Fruit fly (Drosophila melanogaster): ENCODE data around the gene CG7768.

CG7768 gene

dm6 chr3L:14177476-14178179 is 40.4 kb upstream of the CG7768 start (continued):
- TF ChIP-seq CG17568 (GFP tag; optimal IDR thresholded peaks at IDR 0.05), result no peak
- TF ChIP-seq sqz (GFP tag; optimal IDR thresholded peaks at IDR 0.05), result peak; percentile 39
- no peak for TF ChIP-seq CG15073 (GFP tag; optimal IDR thresholded peaks at IDR 0.05)
- no peak for TF ChIP-seq CG17186 (GFP tag; optimal IDR thresholded peaks at IDR 0.05)
- no peak for TF ChIP-seq CG1792 (GFP tag; optimal IDR thresholded peaks at IDR 0.05)
- TF ChIP-seq Myb (GFP tag; optimal IDR thresholded peaks at IDR 0.05), result no peak
- no peak for TF ChIP-seq CG12071 (GFP tag; optimal IDR thresholded peaks at IDR 0.05)
- TF ChIP-seq CG16779 (GFP tag; IDR thresholded peaks at IDR 0.05), result no peak
- TF ChIP-seq CG17361 (GFP tag; IDR thresholded peaks at IDR 0.05), result no peak
- no peak for TF ChIP-seq CG10565 (GFP tag; optimal IDR thresholded peaks at IDR 0.05)
- no peak for TF ChIP-seq Meics (GFP tag; optimal IDR thresholded peaks at IDR 0.05)
- no peak for TF ChIP-seq hkb (optimal IDR thresholded peaks at IDR 0.05)
- peak; percentile 51; the same call in 1 of the 2 replicates for TF ChIP-seq hkb (GFP tag; IDR thresholded peaks at IDR 0.05)
- no peak for TF ChIP-seq CG11560 (tag; IDR thresholded peaks at IDR 0.05)
- no peak for TF ChIP-seq CG6683 (GFP tag; optimal IDR thresholded peaks at IDR 0.05)
- TF ChIP-seq Sin3A (optimal IDR thresholded peaks at IDR 0.05), result no peak
- TF ChIP-seq H2.0 (GFP tag; IDR thresholded peaks at IDR 0.05), result no peak
- no peak for TF ChIP-seq Lim3 (GFP tag; IDR thresholded peaks at IDR 0.05)
- no peak for TF ChIP-seq CG2120 (GFP tag; optimal IDR thresholded peaks at IDR 0.05)
- no peak for TF ChIP-seq Med (GFP tag)
- no peak for TF ChIP-seq hth (optimal IDR thresholded peaks at IDR 0.05)
- TF ChIP-seq org-1 (GFP tag; optimal IDR thresholded peaks at IDR 0.05), result no peak
- no peak for TF ChIP-seq zfh2 (GFP tag; optimal IDR thresholded peaks at IDR 0.05)
- no peak for TF ChIP-seq HLH3B (GFP tag; IDR thresholded peaks at IDR 0.05)
- no peak for TF ChIP-seq CG13424 (tag; optimal IDR thresholded peaks at IDR 0.05)
- TF ChIP-seq prd (optimal IDR thresholded peaks at IDR 0.05), result no peak
- no peak for TF ChIP-seq prd (GFP tag; IDR thresholded peaks at IDR 0.05)
- TF ChIP-seq Sry-β (GFP tag; optimal IDR thresholded peaks at IDR 0.05), result no peak
- no peak for TF ChIP-seq scrt (GFP tag; optimal IDR thresholded peaks at IDR 0.05)
- TF ChIP-seq tgo (GFP tag; IDR thresholded peaks at IDR 0.05), result no peak
- peak; percentile 6 for TF ChIP-seq CG8924 (tag; optimal IDR thresholded peaks at IDR 0.05)
- TF ChIP-seq odd (GFP tag; optimal IDR thresholded peaks at IDR 0.05), result no peak
- TF ChIP-seq btn (GFP tag; optimal IDR thresholded peaks at IDR 0.05), result no peak
- no peak for TF ChIP-seq Hand (GFP tag; optimal IDR thresholded peaks at IDR 0.05)
- TF ChIP-seq Dfd (GFP tag; optimal IDR thresholded peaks at IDR 0.05), result no peak
- no peak for TF ChIP-seq MESR4 (GFP tag; optimal IDR thresholded peaks at IDR 0.05)
- TF ChIP-seq CG3995 (GFP tag; optimal IDR thresholded peaks at IDR 0.05), result no peak
- TF ChIP-seq CG12299 (tag; optimal IDR thresholded peaks at IDR 0.05), result no peak
- no peak for TF ChIP-seq PHDP (tag; optimal IDR thresholded peaks at IDR 0.05)
- no peak for TF ChIP-seq CG14441 (GFP tag; IDR thresholded peaks at IDR 0.05)
- no peak for TF ChIP-seq crp (GFP tag; optimal IDR thresholded peaks at IDR 0.05)
- TF ChIP-seq CG3163 (GFP tag; optimal IDR thresholded peaks at IDR 0.05), result no peak
- TF ChIP-seq Pdp1 (GFP tag; optimal IDR thresholded peaks at IDR 0.05), result peak in 1 of 2 experiments; percentile 91
- no peak for TF ChIP-seq pnt (GFP tag; optimal IDR thresholded peaks at IDR 0.05)
- no peak for TF ChIP-seq Vsx1 (GFP tag; optimal IDR thresholded peaks at IDR 0.05)
- peak; percentile 99 for TF ChIP-seq CG1832 (GFP tag; optimal IDR thresholded peaks at IDR 0.05)
- TF ChIP-seq zf30C (GFP tag; optimal IDR thresholded peaks at IDR 0.05), result no peak
- TF ChIP-seq tup (GFP tag; optimal IDR thresholded peaks at IDR 0.05), result no peak
- no peak for TF ChIP-seq CG10147 (GFP tag; optimal IDR thresholded peaks at IDR 0.05)
- no peak for TF ChIP-seq CG18599 (GFP tag; optimal IDR thresholded peaks at IDR 0.05)
- TF ChIP-seq CG15479 (GFP tag; optimal IDR thresholded peaks at IDR 0.05), result no peak

Measured in whole organism, embryonic.